Fruit fly (Drosophila melanogaster) whole organism, wandering third instar larva: ENCODE data around the gene CG42853.

Experiments
- Abd-B ChIP-seq: fragments of >200 bp; optimal IDR thresholded peaks from 2 replicates; lab custom pipeline; 2017; ENCODE audit warnings: missing biosample characterization, missing genetic modification characterization
- CG32264 ChIP-seq: fragments of 200-800 bp; sonication (Bioruptor generic); optimal IDR thresholded peaks from 2 replicates; lab custom pipeline; 2016; ENCODE audit warnings: missing biosample characterization, missing genetic modification characterization
- CG9705 ChIP-seq: fragments of 200-800 bp; sonication (Bioruptor generic); optimal IDR thresholded peaks from 2 replicates; lab custom pipeline; 2018; ENCODE audit warnings: missing biosample characterization, mild to moderate bottlenecking, missing genetic modification characterization
- CrebA ChIP-seq: fragments of 200-800 bp; sonication (Bioruptor generic); optimal IDR thresholded peaks from 2 replicates; lab custom pipeline; 2016; ENCODE audit warnings: missing biosample characterization, mild to moderate bottlenecking, missing genetic modification characterization, borderline replicate concordance
- Dfd ChIP-seq: fragments of >200 bp; optimal IDR thresholded peaks from 2 replicates; lab custom pipeline; 2017; ENCODE audit warnings: missing biosample characterization, missing genetic modification characterization
- Dif ChIP-seq: fragments of 200-275, 200-300 bp; sonication (Bioruptor generic); optimal IDR thresholded peaks from 2 replicates; lab custom pipeline; 2018; ENCODE audit warnings: missing biosample characterization, missing genetic modification characterization; ENCODE audit not compliant: partially characterized antibody
- GATAd ChIP-seq: sonication (Bioruptor generic); optimal IDR thresholded peaks from 2 replicates; lab custom pipeline; 2016; ENCODE audit warnings: missing biosample characterization, missing genetic modification characterization
- HLH106 ChIP-seq: fragments of 200-800 bp; optimal IDR thresholded peaks from 3 replicates; lab custom pipeline; 2019; ENCODE audit warnings: missing biosample characterization, mild to moderate bottlenecking, missing genetic modification characterization, moderate library complexity
- Hnf4 ChIP-seq: fragments of 200-800 bp; sonication (Bioruptor generic); optimal IDR thresholded peaks from 2 replicates; lab custom pipeline; 2016; ENCODE audit warnings: missing biosample characterization, mild to moderate bottlenecking, missing genetic modification characterization
- Hr78 ChIP-seq: fragments of >200 bp; optimal IDR thresholded peaks from 2 replicates; lab custom pipeline; 2017; ENCODE audit warnings: missing biosample characterization, missing genetic modification characterization
- Hr83 ChIP-seq: fragments of 200-300 bp; sonication (Bioruptor generic); optimal IDR thresholded peaks from 2 replicates; lab custom pipeline; 2016; ENCODE audit warnings: missing biosample characterization, mild to moderate bottlenecking, missing genetic modification characterization, moderate library complexity; ENCODE audit not compliant: poor library complexity, severe bottlenecking
- Jra ChIP-seq: sonication (Bioruptor generic); optimal IDR thresholded peaks from 2 replicates; lab custom pipeline; 2016; ENCODE audit warnings: missing biosample characterization, missing genetic modification characterization
- Mio ChIP-seq: sonication (Bioruptor generic); optimal IDR thresholded peaks from 2 replicates; lab custom pipeline; 2016; ENCODE audit warnings: missing biosample characterization, missing genetic modification characterization
- Myc ChIP-seq: fragments of >200 bp; optimal IDR thresholded peaks from 2 replicates; lab custom pipeline; 2017
- N ChIP-seq: fragments of >200 bp; optimal IDR thresholded peaks from 2 replicates; lab custom pipeline; 2018; ENCODE audit warnings: missing biosample characterization, missing external identifiers, missing genetic modification characterization
- OdsH ChIP-seq: fragments of 200-800 bp; sonication (Bioruptor generic); optimal IDR thresholded peaks from 2 replicates; lab custom pipeline; 2016; ENCODE audit warnings: missing biosample characterization, mild to moderate bottlenecking, missing genetic modification characterization
- Rel ChIP-seq, 2 experiments: fragments of 200-800 bp; sonication (Bioruptor generic) in 1 of 2; optimal IDR thresholded peaks; 2 replicates in 1 of 2; 3 replicates in 1 of 2; lab custom pipeline; 2016 to 2019; ENCODE audit warnings: mild to moderate bottlenecking in 2 of 2, missing biosample characterization in 2 of 2, missing genetic modification characterization in 2 of 2, moderate library complexity in 1 of 2
- Sp1 ChIP-seq: fragments of 200-800 bp; sonication (Bioruptor generic); optimal IDR thresholded peaks from 3 replicates; lab custom pipeline; 2019; ENCODE audit warnings: missing biosample characterization, mild to moderate bottlenecking, missing genetic modification characterization, moderate library complexity
- Vsx2 ChIP-seq: fragments of 200-300, 225-300 bp; sonication (Bioruptor generic); optimal IDR thresholded peaks from 2 replicates; lab custom pipeline; 2018; ENCODE audit warnings: missing biosample characterization, missing genetic modification characterization; ENCODE audit not compliant: partially characterized antibody
- br ChIP-seq: fragments of 200-800 bp; sonication (Bioruptor generic); optimal IDR thresholded peaks from 2 replicates; lab custom pipeline; 2016; ENCODE audit warnings: missing biosample characterization, missing genetic modification characterization
- brk ChIP-seq: fragments of 200-800 bp; sonication (Bioruptor generic); optimal IDR thresholded peaks from 2 replicates; lab custom pipeline; 2016; ENCODE audit warnings: missing biosample characterization, mild to moderate bottlenecking, missing genetic modification characterization
- dl ChIP-seq, 2 experiments: fragments of 175-275, 200-275 bp in 1 of 2; fragments of 200-275 bp in 1 of 2; sonication (Bioruptor generic); optimal IDR thresholded peaks; lab custom pipeline; 2018; ENCODE audit warnings: mild to moderate bottlenecking in 2 of 2, missing biosample characterization in 2 of 2, missing genetic modification characterization in 2 of 2, moderate library complexity in 2 of 2; ENCODE audit not compliant: partially characterized antibody in 2 of 2, insufficient read depth in 1 of 2
- dmrt93B ChIP-seq: fragments of 200-800 bp; sonication (Bioruptor generic); optimal IDR thresholded peaks from 2 replicates; lab custom pipeline; 2018; ENCODE audit warnings: missing biosample characterization, mild to moderate bottlenecking, missing genetic modification characterization
- dsf ChIP-seq: sonication (Bioruptor generic); optimal IDR thresholded peaks from 2 replicates; lab custom pipeline; 2016; ENCODE audit warnings: missing biosample characterization, missing genetic modification characterization, borderline replicate concordance
- ey ChIP-seq: fragments of 200-800 bp; sonication (Bioruptor generic); optimal IDR thresholded peaks from 2 replicates; lab custom pipeline; 2016; ENCODE audit warnings: missing biosample characterization, missing genetic modification characterization
- foxo ChIP-seq, 2 experiments: fragments of 200-800 bp; sonication (Bioruptor generic); optimal IDR thresholded peaks; 2 replicates in 1 of 2; 3 replicates in 1 of 2; lab custom pipeline; 2016 to 2017; ENCODE audit warnings: missing biosample characterization in 2 of 2, missing genetic modification characterization in 2 of 2
- fru ChIP-seq: fragments of 200-800 bp; sonication (Bioruptor generic); optimal IDR thresholded peaks from 3 replicates; lab custom pipeline; 2016; ENCODE audit warnings: missing biosample characterization, mild to moderate bottlenecking, missing genetic modification characterization
- h ChIP-seq: fragments of 200-800 bp; sonication (Bioruptor generic); optimal IDR thresholded peaks from 3 replicates; lab custom pipeline; 2016; ENCODE audit warnings: missing biosample characterization, mild to moderate bottlenecking, missing genetic modification characterization
- jim ChIP-seq: fragments of 175-275, 200-325 bp; sonication (Bioruptor generic); optimal IDR thresholded peaks from 2 replicates; lab custom pipeline; 2016; ENCODE audit warnings: missing biosample characterization, mild to moderate bottlenecking, missing genetic modification characterization
- lola ChIP-seq: fragments of >200 bp; optimal IDR thresholded peaks from 2 replicates; lab custom pipeline; 2017; ENCODE audit warnings: missing biosample characterization, missing genetic modification characterization
- psq ChIP-seq: fragments of 200-800 bp; sonication (Bioruptor generic); optimal IDR thresholded peaks from 3 replicates; lab custom pipeline; 2017; ENCODE audit warnings: missing biosample characterization, mild to moderate bottlenecking, missing genetic modification characterization, moderate library complexity
- rgr ChIP-seq: fragments of 200-800 bp; sonication (Bioruptor generic); optimal IDR thresholded peaks from 3 replicates; lab custom pipeline; 2016; ENCODE audit warnings: missing biosample characterization, mild to moderate bottlenecking, missing genetic modification characterization
- sage ChIP-seq: fragments of 200-800 bp; sonication (Bioruptor generic); optimal IDR thresholded peaks from 2 replicates; lab custom pipeline; 2016; ENCODE audit warnings: missing biosample characterization, mild to moderate bottlenecking, missing genetic modification characterization
- sv ChIP-seq: fragments of 200-800 bp; sonication (Bioruptor generic); optimal IDR thresholded peaks from 3 replicates; lab custom pipeline; 2016; ENCODE audit warnings: missing biosample characterization, missing genetic modification characterization
- tai ChIP-seq: sonication (Bioruptor generic); optimal IDR thresholded peaks from 2 replicates; lab custom pipeline; 2016; ENCODE audit warnings: missing biosample characterization, missing genetic modification characterization
- usp ChIP-seq: fragments of >200 bp; optimal IDR thresholded peaks from 2 replicates; lab custom pipeline; 2017; ENCODE audit warnings: missing biosample characterization, missing genetic modification characterization
- woc ChIP-seq: sonication (Bioruptor generic); optimal IDR thresholded peaks from 2 replicates; lab custom pipeline; 2016; ENCODE audit warnings: missing biosample characterization, mild to moderate bottlenecking, missing genetic modification characterization

CG42853 gene

DNA sequence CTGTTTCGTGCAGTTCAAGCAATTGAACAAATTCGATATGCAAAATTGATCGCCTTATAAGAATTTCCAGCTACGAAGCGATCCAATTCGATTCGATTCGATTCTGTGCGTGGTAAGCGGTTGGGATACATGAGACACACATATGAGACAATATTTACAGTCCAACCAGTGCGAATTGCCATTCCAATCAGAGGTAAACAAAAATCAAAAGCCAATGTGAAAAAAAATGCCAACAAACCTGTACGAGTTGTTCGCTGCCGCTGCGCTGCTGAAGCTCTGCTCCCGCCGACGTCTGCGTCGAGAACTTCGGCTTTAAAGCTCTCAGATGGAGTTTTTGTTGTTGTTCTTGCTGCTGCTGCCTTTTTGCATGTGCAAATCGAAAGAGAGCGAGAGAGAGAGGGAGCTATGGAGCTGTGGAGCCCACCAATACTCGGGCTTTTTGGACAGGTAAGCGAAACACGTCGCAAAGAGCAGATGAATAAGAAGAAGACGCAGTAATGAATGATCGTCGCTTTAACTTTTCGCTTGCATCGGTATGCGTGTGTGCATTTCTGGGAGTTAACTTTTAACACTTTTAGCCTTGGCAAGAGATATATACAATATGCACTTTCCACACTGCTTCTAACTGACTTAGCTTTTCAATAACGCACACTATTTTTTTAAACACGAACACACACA is 16.3 kb downstream of the CG42853 start:
- peak; percentile 97 for TF ChIP-seq fru (GFP tag; lab: Kevin White, UChicago)
- no peak for TF ChIP-seq CG9705 (GFP tag; lab: Kevin White, UChicago)
- TF ChIP-seq N (GFP tag; lab: Kevin White, UChicago): peak; percentile 23
- TF ChIP-seq Dif (GFP tag; lab: Kevin White, UChicago): peak; percentile 55
- TF ChIP-seq, all 38 proteins: peak for 3

DNA sequence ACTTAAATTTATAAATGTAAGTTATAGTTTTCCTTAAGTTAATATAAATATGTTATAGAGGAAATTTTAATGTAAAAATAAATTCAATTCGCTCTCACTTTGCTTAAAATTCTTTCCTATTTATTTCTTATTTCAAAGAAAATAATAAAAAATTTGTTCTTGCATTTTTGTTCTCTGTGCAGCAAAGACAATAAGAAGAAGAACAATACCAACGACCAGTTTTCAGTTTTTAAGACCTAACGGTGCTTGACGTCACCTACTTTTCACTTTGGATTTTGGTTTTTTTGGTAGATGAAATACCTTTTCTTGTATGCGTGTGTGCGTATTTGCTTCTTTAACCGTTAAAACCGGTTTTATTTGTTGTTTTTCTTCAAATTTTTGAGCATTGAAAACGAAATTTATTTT is 19.6 kb downstream of the CG42853 start:
- TF ChIP-seq Abd-B: no peak
- TF ChIP-seq brk (GFP tag; lab: Kevin White, UChicago): no peak
- no peak for TF ChIP-seq N (GFP tag; lab: Kevin White, UChicago)
- TF ChIP-seq rgr: no peak
- TF ChIP-seq Mio: no peak
- no peak for TF ChIP-seq dmrt93B (GFP tag; lab: Kevin White, UChicago)
- TF ChIP-seq CrebA (GFP tag; lab: Kevin White, UChicago): no peak
- no peak for TF ChIP-seq woc (GFP tag; lab: Kevin White, UChicago)
- TF ChIP-seq Hr83: no peak
- no peak for TF ChIP-seq fru (GFP tag; lab: Kevin White, UChicago)
- no peak for TF ChIP-seq lola (GFP tag; lab: Kevin White, UChicago)
- TF ChIP-seq Jra (GFP tag; lab: Kevin White, UChicago): no peak
- no peak for TF ChIP-seq OdsH
- no peak for TF ChIP-seq sv (GFP tag; lab: Kevin White, UChicago)
- TF ChIP-seq h (GFP tag; lab: Kevin White, UChicago): no peak

DNA sequence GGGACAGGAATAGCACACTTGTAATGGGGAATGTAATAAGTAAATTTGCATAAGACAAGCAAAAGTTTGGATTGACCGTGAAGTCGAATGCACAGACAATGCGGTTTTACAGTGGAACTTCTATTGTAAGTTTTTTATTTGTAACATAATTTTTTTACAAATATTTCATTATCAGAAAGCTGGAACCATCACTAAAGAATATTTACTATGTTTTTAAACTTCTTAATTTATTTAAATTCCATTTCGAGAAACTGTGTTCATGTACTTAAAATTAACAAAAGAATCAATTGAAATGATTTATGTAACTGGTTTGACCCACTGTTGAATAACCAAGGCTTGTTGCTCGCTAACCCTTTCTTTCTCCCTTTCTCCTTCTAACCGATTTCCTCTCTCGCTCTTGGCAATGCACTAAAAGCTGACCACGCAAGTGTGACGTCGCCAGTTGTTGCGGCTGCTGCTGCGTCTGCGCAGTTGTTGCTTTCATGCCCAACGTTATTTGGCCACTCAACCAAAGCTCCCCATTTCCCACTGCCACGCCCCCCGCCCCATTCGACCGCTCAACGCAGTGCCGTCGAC is 20.3 kb downstream of the CG42853 start:
- TF ChIP-seq woc (GFP tag; lab: Kevin White, UChicago) (peak; percentile 7), Sp1 (no peak), tai (GFP tag; lab: Kevin White, UChicago) (no peak), fru (GFP tag; lab: Kevin White, UChicago) (peak; percentile 31)

DNA sequence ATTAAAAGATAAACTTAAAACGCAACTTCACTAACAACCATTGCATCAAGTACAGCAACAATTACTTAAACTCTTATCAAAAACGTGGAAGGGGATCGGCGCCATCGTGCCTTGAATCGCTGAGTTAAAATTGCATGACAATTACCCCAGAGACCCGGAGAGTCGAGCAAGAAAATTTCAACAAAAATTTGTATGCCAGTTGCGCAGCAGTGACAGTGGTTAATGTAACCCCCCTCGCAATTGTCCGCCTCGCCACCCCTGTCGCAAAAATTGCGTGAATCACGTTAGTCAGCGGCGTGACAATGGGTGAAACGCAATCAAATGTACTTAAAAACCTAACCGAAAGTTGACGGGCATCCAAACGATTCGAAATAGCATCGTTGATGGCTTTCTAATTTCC is 22.1 kb downstream of the CG42853 start:
- TF ChIP-seq Hr78 (GFP tag; lab: Kevin White, UChicago) (no peak), CrebA (GFP tag; lab: Kevin White, UChicago) (no peak), Vsx2 (GFP tag; lab: Kevin White, UChicago) (no peak), N (GFP tag; lab: Kevin White, UChicago) (no peak), CG9705 (GFP tag; lab: Kevin White, UChicago) (no peak), HLH106 (tag; lab: Kevin White, UChicago) (peak; percentile 24), jim (GFP tag; lab: Kevin White, UChicago) (no peak), Hnf4 (GFP tag; lab: Kevin White, UChicago) (no peak), ey (GFP tag; lab: Kevin White, UChicago) (peak; percentile 46), fru (GFP tag; lab: Kevin White, UChicago) (peak; percentile 35), CG32264 (no peak), psq (GFP tag; lab: Kevin White, UChicago) (no peak), Mio (no peak), Jra (GFP tag; lab: Kevin White, UChicago) (no peak), Dif (GFP tag; lab: Kevin White, UChicago) (no peak), sage (GFP tag; lab: Kevin White, UChicago) (no peak), dl (GFP tag; optimal IDR thresholded peaks at IDR 0.05; lab: Kevin White, UChicago; ENCODE audit: insufficient read depth in 1 of 2, partially characterized antibody in 2 of 2) (no peak), tai (GFP tag; lab: Kevin White, UChicago) (no peak), br (GFP tag; lab: Kevin White, UChicago) (peak; percentile 53), Myc (no peak), dsf (GFP tag; lab: Kevin White, UChicago) (no peak), OdsH (peak; percentile 10), lola (GFP tag; lab: Kevin White, UChicago) (no peak), Rel (GFP tag; optimal IDR thresholded peaks at IDR 0.05; lab: Kevin White, UChicago) (no peak), Rel (tag; optimal IDR thresholded peaks at IDR 0.05; lab: Kevin White, UChicago) (peak; percentile 6), GATAd (GFP tag; lab: Kevin White, UChicago) (no peak), Dfd (GFP tag; lab: Kevin White, UChicago) (no peak), foxo (GFP tag; optimal IDR thresholded peaks at IDR 0.05; lab: Kevin White, UChicago) (peak in 1 of 2 experiments; percentile 43), Abd-B (no peak), rgr (peak; percentile 48), woc (GFP tag; lab: Kevin White, UChicago) (no peak), usp (GFP tag; lab: Kevin White, UChicago) (no peak), h (GFP tag; lab: Kevin White, UChicago) (peak; percentile 37), Hr83 (no peak), Sp1 (peak; percentile 12)
